Worm (Caenorhabditis elegans): ENCODE data around the gene frpr-11.
A peak's percentile ranks its signal among the peaks of the same experiment; 100 is the strongest.

Gene frpr-11

DNA sequence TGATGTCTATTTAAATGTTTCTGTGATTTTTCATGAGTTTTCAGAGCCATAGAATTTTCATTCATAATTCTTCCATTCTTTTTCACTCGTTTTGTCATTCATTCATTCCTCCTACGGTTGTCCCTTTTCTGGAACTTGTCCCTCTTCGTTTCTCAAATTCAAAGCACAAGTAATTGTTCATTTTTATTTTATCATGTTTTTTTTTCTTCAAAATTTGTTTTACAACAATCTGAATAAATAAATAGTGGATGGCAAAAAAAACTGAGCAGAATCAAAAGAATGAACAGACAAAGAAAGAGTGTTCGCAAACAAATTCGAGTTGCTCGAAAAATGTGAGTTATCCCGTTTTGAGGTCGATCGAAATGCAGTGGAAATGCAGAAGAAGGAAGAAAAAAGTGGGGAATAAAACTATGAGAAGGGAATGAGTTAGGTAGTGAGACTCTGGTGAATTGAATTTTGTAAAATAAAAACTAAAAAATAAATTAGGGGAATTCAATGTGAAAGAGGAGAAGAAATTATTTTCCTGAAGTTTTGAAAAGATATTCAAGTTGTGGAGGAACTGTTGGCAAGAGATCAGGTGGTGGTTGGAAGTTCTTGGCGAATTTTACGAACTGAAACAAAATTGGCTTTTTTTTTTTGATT lies 32.5 kb downstream of the frpr-11 start (continued):
- no peak for TF ChIP-seq nhr-6 (tag; optimal IDR thresholded peaks at IDR 0.05)
- TF ChIP-seq mxl-3 (GFP tag; optimal IDR thresholded peaks at IDR 0.05) = no peak
- peak; percentile 47 for TF ChIP-seq hlh-11 (tag; optimal IDR thresholded peaks at IDR 0.05)
- no peak for TF ChIP-seq fkh-10 (GFP tag; optimal IDR thresholded peaks at IDR 0.05)
- no peak for TF ChIP-seq nhr-237 (tag; optimal IDR thresholded peaks at IDR 0.05)
- no peak for TF ChIP-seq madf-5 (GFP tag; IDR thresholded peaks at IDR 0.05)
- TF ChIP-seq dve-1 (tag; optimal IDR thresholded peaks at IDR 0.05; ENCODE audit: insufficient read depth) = peak; percentile 37
- no peak for TF ChIP-seq snpc-1.2 (GFP tag; IDR thresholded peaks at IDR 0.05)
- no peak for TF ChIP-seq nhr-41 (GFP tag; IDR thresholded peaks at IDR 0.05)
- no peak for TF ChIP-seq spr-3 (GFP tag; optimal IDR thresholded peaks at IDR 0.05)
- TF ChIP-seq nhr-76 (tag; optimal IDR thresholded peaks at IDR 0.05) = no peak
- 0 out of 2 replicates have a peak, but pooled peaks have one; percentile 13 for TF ChIP-seq vab-7 (GFP tag; IDR thresholded peaks at IDR 0.05)
- no peak for TF ChIP-seq zip-11 (GFP tag; IDR thresholded peaks at IDR 0.05)
- TF ChIP-seq T26A8.4 (GFP tag; IDR thresholded peaks at IDR 0.05) = peak; percentile 77
- peak; percentile 29; the same call in 1 of the 2 replicates for TF ChIP-seq lin-38 (GFP tag; IDR thresholded peaks at IDR 0.05)
- TF ChIP-seq sdz-12 (GFP tag; optimal IDR thresholded peaks at IDR 0.05) = peak; percentile 54
- TF ChIP-seq zip-2 (tag; optimal IDR thresholded peaks at IDR 0.05) = peak; percentile 55
- TF ChIP-seq lin-13 (GFP tag; optimal IDR thresholded peaks at IDR 0.05) = no peak
- TF ChIP-seq dmd-9 (GFP tag; IDR thresholded peaks at IDR 0.05) = no peak
- peak; percentile 44 for TF ChIP-seq mep-1 (tag; optimal IDR thresholded peaks at IDR 0.05)
- peak; percentile 11 for TF ChIP-seq rbr-2 (tag; optimal IDR thresholded peaks at IDR 0.05)
- TF ChIP-seq aha-1 (tag) = peak; percentile 87
- peak in 1 of 2 experiments; percentile 58 for TF ChIP-seq daf-16 (GFP tag; optimal IDR thresholded peaks at IDR 0.05)
- TF ChIP-seq daf-16 (tag; optimal IDR thresholded peaks at IDR 0.05) = peak; percentile 42

DNA sequence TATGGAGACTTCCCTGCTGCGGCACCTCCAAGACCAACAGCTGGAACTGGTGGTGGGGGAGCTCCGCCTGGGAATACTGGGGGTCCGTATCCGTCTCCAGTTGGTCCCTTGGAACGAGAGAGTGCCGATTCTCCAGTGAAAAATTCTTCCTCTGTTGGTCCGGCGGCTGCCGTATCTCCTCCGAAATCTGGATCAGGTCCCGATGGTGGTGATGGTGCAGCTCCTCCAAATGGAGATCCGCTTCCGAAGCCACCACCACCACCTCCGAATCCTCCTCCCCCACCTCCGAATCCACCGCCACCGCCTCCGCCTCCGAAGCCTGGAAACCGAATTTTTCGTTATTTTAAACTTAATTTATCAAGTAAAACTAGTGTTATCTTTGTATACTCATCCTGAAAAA lies 33.4 kb downstream of the frpr-11 start:
- TF ChIP-seq dmd-8 (GFP tag; IDR thresholded peaks at IDR 0.05) (no peak), mxl-2 (GFP tag; conservative IDR thresholded peaks at IDR 0.05) (no peak), vab-7 (GFP tag; IDR thresholded peaks at IDR 0.05) (no peak), snpc-1.2 (GFP tag; IDR thresholded peaks at IDR 0.05) (no peak), Y75B8A.6 (GFP tag; IDR thresholded peaks at IDR 0.05) (no peak), dve-1 (tag; optimal IDR thresholded peaks at IDR 0.05; ENCODE audit: insufficient read depth) (no peak), unc-62 (GFP tag; optimal IDR thresholded peaks at IDR 0.05 in 1 of 2) (peak in 1 of 2 experiments; percentile 42), unc-62 (tag; optimal IDR thresholded peaks at IDR 0.05) (no peak), set-16 (GFP tag; IDR thresholded peaks at IDR 0.05) (peak; percentile 95), aha-1 (tag) (no peak)

DNA sequence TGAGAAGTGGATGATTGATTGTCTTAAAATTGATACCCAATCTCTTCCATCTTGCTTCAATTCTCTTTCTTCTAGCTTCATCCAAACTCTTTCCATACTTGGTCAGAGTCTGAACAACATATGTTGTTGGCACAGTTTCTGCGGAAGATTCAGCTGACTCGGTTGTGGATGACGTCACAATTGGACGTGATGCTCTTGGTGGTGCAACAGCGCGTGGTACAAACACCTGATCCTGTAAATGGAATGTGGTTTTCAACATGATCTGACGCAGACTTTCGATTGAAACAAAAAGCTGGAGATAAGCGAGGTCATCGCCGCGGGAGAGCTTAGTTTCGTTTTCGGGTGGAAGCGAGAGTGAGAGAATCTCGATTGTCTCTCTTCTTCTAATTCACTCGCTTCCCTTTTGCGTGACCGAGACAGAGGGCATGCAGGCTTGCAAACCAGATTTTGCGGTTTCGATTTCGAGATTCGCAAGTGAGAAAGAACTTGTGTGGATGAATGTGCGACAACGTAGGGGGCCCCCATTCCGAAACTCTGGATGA lies 35.5 kb downstream of the frpr-11 start:
- TF ChIP-seq dmd-8 (GFP tag; IDR thresholded peaks at IDR 0.05) (no peak), nhr-41 (GFP tag; IDR thresholded peaks at IDR 0.05) (no peak), mxl-3 (GFP tag; optimal IDR thresholded peaks at IDR 0.05) (peak; percentile 7), duxl-1 (tag; optimal IDR thresholded peaks at IDR 0.05; ENCODE audit: poor library complexity) (no peak), Y105C5A.15 (GFP tag; IDR thresholded peaks at IDR 0.05) (no peak), mdl-1 (tag; optimal IDR thresholded peaks at IDR 0.05) (no peak), nhr-237 (tag; optimal IDR thresholded peaks at IDR 0.05) (no peak), hlh-30 (tag; optimal IDR thresholded peaks at IDR 0.05; ENCODE audit: insufficient read depth) (peak; percentile 71), ctbp-1 (GFP tag; IDR thresholded peaks at IDR 0.05) (no peak), aha-1 (tag) (peak; percentile 22), F49E8.2 (tag; optimal IDR thresholded peaks at IDR 0.05; ENCODE audit: borderline replicate concordance) (no peak), jun-1 (tag; optimal IDR thresholded peaks at IDR 0.05) (no peak), fkh-10 (GFP tag; optimal IDR thresholded peaks at IDR 0.05) (no peak), ceh-20 (GFP tag; IDR thresholded peaks at IDR 0.05) (no peak), nhr-11 (tag; optimal IDR thresholded peaks at IDR 0.05) (no peak)

All from whole organism, L4 larva.